Worm (Caenorhabditis elegans): ENCODE measurements around the gene B0334.4.
A peak's percentile ranks its signal among the peaks of the same experiment; 100 is the strongest.

B0334.4 gene

ce11 chrII:11534429-11535099 lies 39.1 kb downstream of the B0334.4 start, which contains the start of gene Y62F5A.12:
Gene Y62F5A.12, minus strand, starts transcription at chrII:11534479.
- TF ChIP-seq hlh-4 (tag; optimal IDR thresholded peaks at IDR 0.05) = peak; percentile 20
- peak; percentile 42 for TF ChIP-seq elt-2 (tag; optimal IDR thresholded peaks at IDR 0.05)
- TF ChIP-seq irx-1 (tag; optimal IDR thresholded peaks at IDR 0.05) = peak; percentile 44
- peak; percentile 90 for TF ChIP-seq ceh-88 (GFP tag; IDR thresholded peaks at IDR 0.05)
- TF ChIP-seq lir-3 (tag; optimal IDR thresholded peaks at IDR 0.05; ENCODE audit: poor library complexity) = peak; percentile 91
- TF ChIP-seq unc-86 (tag; optimal IDR thresholded peaks at IDR 0.05) = peak; percentile 84
- TF ChIP-seq lsy-2 (tag; optimal IDR thresholded peaks at IDR 0.05) = peak; percentile 72 to 73
- peak; percentile 11 for TF ChIP-seq nhr-11 (tag; optimal IDR thresholded peaks at IDR 0.05)
- TF ChIP-seq nhr-20 (tag; optimal IDR thresholded peaks at IDR 0.05) = peak; percentile 86
- peak; percentile 87 for TF ChIP-seq mab-9 (GFP tag; IDR thresholded peaks at IDR 0.05)
- TF ChIP-seq snu-23 (GFP tag; optimal IDR thresholded peaks at IDR 0.05) = peak; percentile 89
- peak; percentile 53 for TF ChIP-seq Y116A8C.19 (tag; optimal IDR thresholded peaks at IDR 0.05; ENCODE audit: borderline replicate concordance)
- TF ChIP-seq fkh-8 (tag; optimal IDR thresholded peaks at IDR 0.05) = peak; percentile 90
- TF ChIP-seq F16B12.6 (tag; optimal IDR thresholded peaks at IDR 0.05) = peak; percentile 32
- TF ChIP-seq snpc-4 (tag; optimal IDR thresholded peaks at IDR 0.05) = peak; percentile 6
- peak; percentile 11 for TF ChIP-seq zip-4 (GFP tag; optimal IDR thresholded peaks at IDR 0.05)
- TF ChIP-seq ceh-8 (GFP tag; optimal IDR thresholded peaks at IDR 0.05) = peak; percentile 57
- TF ChIP-seq ceh-82 (tag; optimal IDR thresholded peaks at IDR 0.05) = peak; percentile 76 to 92 (median 80)
- TF ChIP-seq pax-3 (tag; optimal IDR thresholded peaks at IDR 0.05) = peak; percentile 89
- peak; percentile 94 for TF ChIP-seq unc-98 (GFP tag; IDR thresholded peaks at IDR 0.05)
- TF ChIP-seq vab-15 (tag; optimal IDR thresholded peaks at IDR 0.05) = peak; percentile 76
- peak; percentile 92 for TF ChIP-seq nhr-71 (tag; optimal IDR thresholded peaks at IDR 0.05)
- TF ChIP-seq lin-13 (GFP tag; optimal IDR thresholded peaks at IDR 0.05) = peak; percentile 59
- peak; percentile 54 for TF ChIP-seq fkh-4 (tag; optimal IDR thresholded peaks at IDR 0.05; ENCODE audit: borderline replicate concordance)
- peak; percentile 51 for TF ChIP-seq ceh-90 (tag; optimal IDR thresholded peaks at IDR 0.05)
- TF ChIP-seq sox-4 (tag; optimal IDR thresholded peaks at IDR 0.05) = peak; percentile 78
- TF ChIP-seq nhr-19 (GFP tag; conservative IDR thresholded peaks at IDR 0.05) = peak; percentile 94
- peak; percentile 82 for TF ChIP-seq lin-15B (tag; optimal IDR thresholded peaks at IDR 0.05)
- peak; percentile 81 to 89 (median 85) for TF ChIP-seq dpl-1 (GFP tag; optimal IDR thresholded peaks at IDR 0.05)
- peak; percentile 47 for TF ChIP-seq C04F5.9 (tag; optimal IDR thresholded peaks at IDR 0.05)
- TF ChIP-seq jun-1 (tag; optimal IDR thresholded peaks at IDR 0.05) = peak; percentile 66
- TF ChIP-seq egl-13 (tag; optimal IDR thresholded peaks at IDR 0.05) = peak; percentile 72
- TF ChIP-seq lin-35 (GFP tag; optimal IDR thresholded peaks at IDR 0.05) = peak; percentile 78 to 92
- TF ChIP-seq elt-3 (tag; optimal IDR thresholded peaks at IDR 0.05) = peak in 2 of 6 experiments; percentile 11 to 13
- TF ChIP-seq ztf-11 (tag; optimal IDR thresholded peaks at IDR 0.05) = peak in 1 of 2 experiments; percentile 94
- TF ChIP-seq xbp-1 (tag; optimal IDR thresholded peaks at IDR 0.05) = peak; percentile 86
- peak; percentile 82 to 90 for TF ChIP-seq efl-1 (optimal IDR thresholded peaks at IDR 0.05)
- TF ChIP-seq efl-1 (GFP tag; optimal IDR thresholded peaks at IDR 0.05 in 1 of 2) = peak; percentile 87 to 99
- TF ChIP-seq nhr-77 (tag; optimal IDR thresholded peaks at IDR 0.05) = peak; percentile 72
- TF ChIP-seq nhr-90 (tag; optimal IDR thresholded peaks at IDR 0.05; ENCODE audit: poor library complexity) = peak; percentile 86
- TF ChIP-seq lin-14 (GFP tag; optimal IDR thresholded peaks at IDR 0.05) = peak; percentile 84
- TF ChIP-seq fos-1 (tag; optimal IDR thresholded peaks at IDR 0.05) = peak; percentile 31
- peak; percentile 82 for TF ChIP-seq tbx-2 (tag; optimal IDR thresholded peaks at IDR 0.05)
- TF ChIP-seq skn-1 (tag; optimal IDR thresholded peaks at IDR 0.05) = peak; percentile 42
- TF ChIP-seq swsn-7 (tag; optimal IDR thresholded peaks at IDR 0.05) = peak; percentile 80
- TF ChIP-seq nhr-85 (tag) = peak; percentile 74
- peak; percentile 34 for TF ChIP-seq nhr-237 (tag; optimal IDR thresholded peaks at IDR 0.05)
- peak; percentile 71 for TF ChIP-seq C16A3.4 (tag; optimal IDR thresholded peaks at IDR 0.05)
- TF ChIP-seq nhr-47 (tag; optimal IDR thresholded peaks at IDR 0.05) = peak; percentile 92
- peak; percentile 81 for TF ChIP-seq fkh-10 (GFP tag; optimal IDR thresholded peaks at IDR 0.05)
- TF ChIP-seq blmp-1 (tag; optimal IDR thresholded peaks at IDR 0.05) = peak; percentile 22

All from whole organism, L1 larva.